Fruit fly (Drosophila melanogaster) whole organism, wandering third instar larva: ENCODE results near the gene CtBP.

Source experiments
- Abd-B ChIP-seq: fragments of >200 bp; optimal IDR thresholded peaks from 2 replicates; lab custom pipeline; 2017; ENCODE audit warnings: missing biosample characterization, missing genetic modification characterization
- CG32264 ChIP-seq: fragments of 200-800 bp; sonication (Bioruptor generic); optimal IDR thresholded peaks from 2 replicates; lab custom pipeline; 2016; ENCODE audit warnings: missing biosample characterization, missing genetic modification characterization
- CG9705 ChIP-seq: fragments of 200-800 bp; sonication (Bioruptor generic); optimal IDR thresholded peaks from 2 replicates; lab custom pipeline; 2018; ENCODE audit warnings: missing biosample characterization, mild to moderate bottlenecking, missing genetic modification characterization
- CrebA ChIP-seq: fragments of 200-800 bp; sonication (Bioruptor generic); optimal IDR thresholded peaks from 2 replicates; lab custom pipeline; 2016; ENCODE audit warnings: missing biosample characterization, mild to moderate bottlenecking, missing genetic modification characterization, borderline replicate concordance
- Dfd ChIP-seq: fragments of >200 bp; optimal IDR thresholded peaks from 2 replicates; lab custom pipeline; 2017; ENCODE audit warnings: missing biosample characterization, missing genetic modification characterization
- Dif ChIP-seq: fragments of 200-275, 200-300 bp; sonication (Bioruptor generic); optimal IDR thresholded peaks from 2 replicates; lab custom pipeline; 2018; ENCODE audit warnings: missing biosample characterization, missing genetic modification characterization; ENCODE audit not compliant: partially characterized antibody
- GATAd ChIP-seq: sonication (Bioruptor generic); optimal IDR thresholded peaks from 2 replicates; lab custom pipeline; 2016; ENCODE audit warnings: missing biosample characterization, missing genetic modification characterization
- HLH106 ChIP-seq: fragments of 200-800 bp; optimal IDR thresholded peaks from 3 replicates; lab custom pipeline; 2019; ENCODE audit warnings: missing biosample characterization, mild to moderate bottlenecking, missing genetic modification characterization, moderate library complexity
- Hnf4 ChIP-seq: fragments of 200-800 bp; sonication (Bioruptor generic); optimal IDR thresholded peaks from 2 replicates; lab custom pipeline; 2016; ENCODE audit warnings: missing biosample characterization, mild to moderate bottlenecking, missing genetic modification characterization
- Hr78 ChIP-seq: fragments of >200 bp; optimal IDR thresholded peaks from 2 replicates; lab custom pipeline; 2017; ENCODE audit warnings: missing biosample characterization, missing genetic modification characterization
- Hr83 ChIP-seq: fragments of 200-300 bp; sonication (Bioruptor generic); optimal IDR thresholded peaks from 2 replicates; lab custom pipeline; 2016; ENCODE audit warnings: missing biosample characterization, mild to moderate bottlenecking, missing genetic modification characterization, moderate library complexity; ENCODE audit not compliant: poor library complexity, severe bottlenecking
- Jra ChIP-seq: sonication (Bioruptor generic); optimal IDR thresholded peaks from 2 replicates; lab custom pipeline; 2016; ENCODE audit warnings: missing biosample characterization, missing genetic modification characterization
- Mio ChIP-seq: sonication (Bioruptor generic); optimal IDR thresholded peaks from 2 replicates; lab custom pipeline; 2016; ENCODE audit warnings: missing biosample characterization, missing genetic modification characterization
- Myc ChIP-seq: fragments of >200 bp; optimal IDR thresholded peaks from 2 replicates; lab custom pipeline; 2017
- N ChIP-seq: fragments of >200 bp; optimal IDR thresholded peaks from 2 replicates; lab custom pipeline; 2018; ENCODE audit warnings: missing biosample characterization, missing external identifiers, missing genetic modification characterization
- OdsH ChIP-seq: fragments of 200-800 bp; sonication (Bioruptor generic); optimal IDR thresholded peaks from 2 replicates; lab custom pipeline; 2016; ENCODE audit warnings: missing biosample characterization, mild to moderate bottlenecking, missing genetic modification characterization
- Sp1 ChIP-seq: fragments of 200-800 bp; sonication (Bioruptor generic); optimal IDR thresholded peaks from 3 replicates; lab custom pipeline; 2019; ENCODE audit warnings: missing biosample characterization, mild to moderate bottlenecking, missing genetic modification characterization, moderate library complexity
- Vsx2 ChIP-seq: fragments of 200-300, 225-300 bp; sonication (Bioruptor generic); optimal IDR thresholded peaks from 2 replicates; lab custom pipeline; 2018; ENCODE audit warnings: missing biosample characterization, missing genetic modification characterization; ENCODE audit not compliant: partially characterized antibody
- br ChIP-seq: fragments of 200-800 bp; sonication (Bioruptor generic); optimal IDR thresholded peaks from 2 replicates; lab custom pipeline; 2016; ENCODE audit warnings: missing biosample characterization, missing genetic modification characterization
- brk ChIP-seq: fragments of 200-800 bp; sonication (Bioruptor generic); optimal IDR thresholded peaks from 2 replicates; lab custom pipeline; 2016; ENCODE audit warnings: missing biosample characterization, mild to moderate bottlenecking, missing genetic modification characterization
- dl ChIP-seq, 2 experiments: fragments of 175-275, 200-275 bp in 1 of 2; fragments of 200-275 bp in 1 of 2; sonication (Bioruptor generic); optimal IDR thresholded peaks; lab custom pipeline; 2018; ENCODE audit warnings: mild to moderate bottlenecking in 2 of 2, missing biosample characterization in 2 of 2, missing genetic modification characterization in 2 of 2, moderate library complexity in 2 of 2; ENCODE audit not compliant: partially characterized antibody in 2 of 2, insufficient read depth in 1 of 2
- dmrt93B ChIP-seq: fragments of 200-800 bp; sonication (Bioruptor generic); optimal IDR thresholded peaks from 2 replicates; lab custom pipeline; 2018; ENCODE audit warnings: missing biosample characterization, mild to moderate bottlenecking, missing genetic modification characterization
- ey ChIP-seq: fragments of 200-800 bp; sonication (Bioruptor generic); optimal IDR thresholded peaks from 2 replicates; lab custom pipeline; 2016; ENCODE audit warnings: missing biosample characterization, missing genetic modification characterization
- lola ChIP-seq: fragments of >200 bp; optimal IDR thresholded peaks from 2 replicates; lab custom pipeline; 2017; ENCODE audit warnings: missing biosample characterization, missing genetic modification characterization
- pan ChIP-seq: fragments of >200 bp; optimal IDR thresholded peaks from 2 replicates; lab custom pipeline; 2017
- psq ChIP-seq: fragments of 200-800 bp; sonication (Bioruptor generic); optimal IDR thresholded peaks from 3 replicates; lab custom pipeline; 2017; ENCODE audit warnings: missing biosample characterization, mild to moderate bottlenecking, missing genetic modification characterization, moderate library complexity
- rgr ChIP-seq: fragments of 200-800 bp; sonication (Bioruptor generic); optimal IDR thresholded peaks from 3 replicates; lab custom pipeline; 2016; ENCODE audit warnings: missing biosample characterization, mild to moderate bottlenecking, missing genetic modification characterization
- sage ChIP-seq: fragments of 200-800 bp; sonication (Bioruptor generic); optimal IDR thresholded peaks from 2 replicates; lab custom pipeline; 2016; ENCODE audit warnings: missing biosample characterization, mild to moderate bottlenecking, missing genetic modification characterization
- sv ChIP-seq: fragments of 200-800 bp; sonication (Bioruptor generic); optimal IDR thresholded peaks from 3 replicates; lab custom pipeline; 2016; ENCODE audit warnings: missing biosample characterization, missing genetic modification characterization
- tai ChIP-seq: sonication (Bioruptor generic); optimal IDR thresholded peaks from 2 replicates; lab custom pipeline; 2016; ENCODE audit warnings: missing biosample characterization, missing genetic modification characterization
- usp ChIP-seq: fragments of >200 bp; optimal IDR thresholded peaks from 2 replicates; lab custom pipeline; 2017; ENCODE audit warnings: missing biosample characterization, missing genetic modification characterization
- woc ChIP-seq: sonication (Bioruptor generic); optimal IDR thresholded peaks from 2 replicates; lab custom pipeline; 2016; ENCODE audit warnings: missing biosample characterization, mild to moderate bottlenecking, missing genetic modification characterization

The CtBP gene

DNA sequence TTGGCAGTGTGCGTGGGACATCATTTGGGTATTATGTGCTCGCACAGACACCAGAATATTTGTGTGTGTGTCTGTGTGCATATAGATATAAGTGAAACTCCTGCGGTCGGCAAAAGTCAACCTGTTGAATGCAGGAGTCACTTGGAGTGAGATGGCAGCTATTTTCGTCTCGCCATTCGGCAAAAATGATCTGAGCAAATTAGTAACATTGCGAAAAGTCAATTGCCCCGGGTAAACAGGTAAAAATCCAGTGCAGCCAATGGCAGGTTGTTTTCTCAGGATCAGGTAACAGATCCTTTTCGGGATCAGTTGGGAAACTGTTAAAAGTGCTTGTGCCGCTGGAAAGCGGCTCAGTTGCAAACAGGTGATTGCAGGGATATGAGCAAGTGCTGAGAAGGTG lies 60.6 kb downstream of the CtBP start:
- TF ChIP-seq pan, result no peak
- TF ChIP-seq Myc (lab: Kevin White, UChicago), result no peak
- TF ChIP-seq OdsH (GFP tag; lab: Kevin White, UChicago), result no peak
- TF ChIP-seq tai (GFP tag; lab: Kevin White, UChicago), result no peak

DNA sequence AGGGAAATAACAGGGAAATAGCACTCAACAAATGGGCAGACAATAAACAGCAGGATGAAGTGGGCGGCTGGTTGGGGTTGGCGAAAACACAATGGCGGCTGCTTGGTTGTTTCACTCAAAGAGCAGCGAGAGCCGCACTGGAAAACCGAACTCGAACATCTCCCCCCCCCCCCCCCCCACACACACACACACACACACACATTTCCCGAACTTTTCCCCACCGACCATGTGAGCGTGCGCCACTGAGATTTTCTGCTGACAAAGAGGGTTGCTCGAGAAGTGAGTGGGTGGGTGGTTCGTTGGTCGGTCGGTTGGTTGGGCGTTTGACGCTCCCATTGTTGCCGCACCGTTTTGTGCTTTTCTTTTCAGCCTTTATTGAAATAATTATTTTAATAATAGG lies 61.7 kb downstream of the CtBP start:
- TF ChIP-seq lola (no peak), psq (GFP tag; lab: Kevin White, UChicago) (no peak), Mio (GFP tag; lab: Kevin White, UChicago) (no peak), sv (no peak), CG32264 (GFP tag; lab: Kevin White, UChicago) (no peak), Sp1 (GFP tag; lab: Kevin White, UChicago) (no peak), Abd-B (GFP tag; lab: Kevin White, UChicago) (no peak), rgr (no peak), Jra (GFP tag; lab: Kevin White, UChicago) (no peak), tai (GFP tag; lab: Kevin White, UChicago) (no peak), br (GFP tag; lab: Kevin White, UChicago) (no peak), dmrt93B (GFP tag; lab: Kevin White, UChicago) (no peak), CrebA (GFP tag; lab: Kevin White, UChicago) (no peak), brk (GFP tag; lab: Kevin White, UChicago) (no peak), sage (no peak), Vsx2 (GFP tag; lab: Kevin White, UChicago) (no peak), ey (GFP tag; lab: Kevin White, UChicago) (no peak), dl (GFP tag; optimal IDR thresholded peaks at IDR 0.05; lab: Kevin White, UChicago; ENCODE audit: insufficient read depth in 1 of 2, partially characterized antibody in 2 of 2) (no peak)

DNA sequence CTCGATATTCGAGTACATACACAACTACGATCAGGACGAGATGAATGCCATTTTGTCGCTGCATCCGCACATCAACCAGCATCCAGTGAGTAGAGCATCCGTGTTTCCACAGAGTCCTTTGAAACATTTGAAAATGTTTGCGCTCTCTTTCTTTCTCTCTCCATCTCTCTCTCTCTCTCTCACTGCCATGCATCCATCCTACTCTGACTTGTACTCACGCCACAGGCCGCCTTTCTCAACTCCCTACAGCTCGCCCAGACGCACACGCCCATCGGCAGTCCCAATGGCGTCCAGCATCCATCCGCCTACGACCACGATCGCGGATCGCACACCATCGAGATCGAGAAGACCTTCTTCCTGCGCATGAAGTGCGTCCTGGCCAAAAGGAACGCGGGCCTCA lies 63.1 kb downstream of the CtBP start:
- TF ChIP-seq Hr78, result no peak
- TF ChIP-seq HLH106, result no peak
- TF ChIP-seq usp (GFP tag; lab: Kevin White, UChicago), result no peak

DNA sequence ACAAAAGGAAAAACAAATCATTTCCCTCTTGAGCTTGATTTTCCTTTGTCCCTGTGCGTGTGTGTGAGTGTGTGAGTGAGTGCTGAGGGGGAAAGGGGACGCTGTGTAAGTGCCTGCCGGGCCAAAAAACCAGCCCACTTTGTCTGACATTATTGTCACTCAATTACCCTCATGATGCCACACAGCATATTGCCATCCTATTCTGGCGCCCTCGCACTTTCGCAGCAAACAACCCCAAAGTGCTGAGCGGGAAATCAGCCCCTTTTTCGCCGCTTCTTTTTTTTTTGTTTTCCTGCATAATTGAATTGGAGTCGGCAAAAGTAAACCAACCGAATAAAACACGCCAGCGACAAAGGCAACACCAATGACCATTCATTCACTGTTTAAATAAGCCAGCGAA lies 64.3 kb downstream of the CtBP start:
- TF ChIP-seq woc (GFP tag; lab: Kevin White, UChicago) (no peak), dl (GFP tag; optimal IDR thresholded peaks at IDR 0.05; lab: Kevin White, UChicago; ENCODE audit: insufficient read depth in 1 of 2, partially characterized antibody in 2 of 2) (no peak), Vsx2 (GFP tag; lab: Kevin White, UChicago) (no peak), Hr78 (no peak), N (no peak), sage (no peak), Hnf4 (GFP tag; lab: Kevin White, UChicago) (no peak), CG9705 (GFP tag; lab: Kevin White, UChicago) (no peak), tai (GFP tag; lab: Kevin White, UChicago) (no peak), Jra (GFP tag; lab: Kevin White, UChicago) (no peak), GATAd (GFP tag; lab: Kevin White, UChicago) (no peak), Dif (no peak), OdsH (GFP tag; lab: Kevin White, UChicago) (no peak), lola (no peak), Dfd (GFP tag; lab: Kevin White, UChicago) (no peak), Hr83 (no peak), HLH106 (no peak), ey (GFP tag; lab: Kevin White, UChicago) (no peak), CG32264 (GFP tag; lab: Kevin White, UChicago) (no peak)
- TF ChIP-seq, all 38 proteins: peak for 0
